Worm (Caenorhabditis elegans) whole organism, L2 larva: ENCODE results near the gene F47B7.2.
A peak's percentile ranks its signal among the peaks of the same experiment; 100 is the strongest.

Experiments used
- C34F6.9 ChIP-seq: fragments of 150-350 bp; optimal IDR thresholded peaks from 2 replicates; lab custom pipeline; 2014; ENCODE audit warnings: missing biosample characterization, missing genetic modification characterization
- F13H6.1 ChIP-seq: sonication (generic microtip); optimal IDR thresholded peaks from 2 replicates; lab custom pipeline; 2016; ENCODE audit warnings: missing genetic modification characterization, missing compliant biosample characterization
- R02D3.7 ChIP-seq: fragments of 150-350 bp; optimal IDR thresholded peaks from 2 replicates; lab custom pipeline; 2014; ENCODE audit warnings: missing biosample characterization, missing genetic modification characterization
- Y55F3AM.14 ChIP-seq: fragments of 200-800 bp; sonication (Bioruptor generic); optimal IDR thresholded peaks from 2 replicates; lab custom pipeline; 2018; ENCODE audit warnings: mild to moderate bottlenecking, missing genetic modification characterization, missing compliant biosample characterization
- alr-1 ChIP-seq: fragments of 150-350 bp; optimal IDR thresholded peaks from 2 replicates; lab custom pipeline; 2014; ENCODE audit warnings: missing biosample characterization, missing genetic modification characterization
- aly-2 ChIP-seq: fragments of 150-350 bp; optimal IDR thresholded peaks from 2 replicates; lab custom pipeline; 2014; ENCODE audit warnings: missing biosample characterization, missing genetic modification characterization
- ama-1 ChIP-seq: fragments of 150-350 bp; optimal IDR thresholded peaks from 2 replicates; lab custom pipeline; 2018; ENCODE audit warnings: inconsistent platforms
- blmp-1 ChIP-seq: sonication (generic microtip); optimal IDR thresholded peaks from 2 replicates; lab custom pipeline; 2017; ENCODE audit warnings: missing genetic modification characterization, mild to moderate bottlenecking, missing compliant biosample characterization, antibody characterized with exemption, moderate library complexity; ENCODE audit not compliant: insufficient read depth
- ceh-16 ChIP-seq: fragments of 150-350 bp; optimal IDR thresholded peaks from 2 replicates; lab custom pipeline; 2014; ENCODE audit warnings: missing biosample characterization, missing genetic modification characterization
- ceh-82 ChIP-seq: fragments of 150-350 bp; optimal IDR thresholded peaks from 2 replicates; lab custom pipeline; 2014; ENCODE audit warnings: missing biosample characterization, missing genetic modification characterization
- crh-2 ChIP-seq: sonication (generic microtip); optimal IDR thresholded peaks from 2 replicates; lab custom pipeline; 2017; ENCODE audit warnings: missing biosample characterization, missing genetic modification characterization
- dmd-4 ChIP-seq: sonication (generic microtip); optimal IDR thresholded peaks from 2 replicates; lab custom pipeline; 2017; ENCODE audit warnings: missing biosample characterization, missing genetic modification characterization
- egl-27 ChIP-seq: sonication (generic microtip); optimal IDR thresholded peaks from 3 replicates; lab custom pipeline; 2017; ENCODE audit warnings: missing biosample characterization, missing genetic modification reagents, missing genetic modification characterization
- elt-1 ChIP-seq: fragments of 150-350 bp; optimal IDR thresholded peaks from 2 replicates; lab custom pipeline; 2014; ENCODE audit warnings: missing biosample characterization, missing genetic modification characterization
- elt-3 ChIP-seq: sonication (generic microtip); optimal IDR thresholded peaks from 2 replicates; lab custom pipeline; 2017; ENCODE audit warnings: missing biosample characterization, missing genetic modification characterization
- gmeb-1 ChIP-seq: fragments of 150-350 bp; optimal IDR thresholded peaks from 2 replicates; lab custom pipeline; 2014; ENCODE audit warnings: missing biosample characterization, missing genetic modification characterization
- lin-13 ChIP-seq: fragments of 150-350 bp; optimal IDR thresholded peaks from 2 replicates; lab custom pipeline; 2014; ENCODE audit warnings: missing biosample characterization, missing genetic modification reagents, missing genetic modification characterization
- lin-39 ChIP-seq: fragments of 150-350 bp; optimal IDR thresholded peaks from 2 replicates; lab custom pipeline; 2014; ENCODE audit warnings: missing biosample characterization, missing genetic modification reagents, missing genetic modification characterization
- lsy-2 ChIP-seq, 2 experiments: fragments of 150-350 bp in 1 of 2; sonication (generic microtip) in 1 of 2; optimal IDR thresholded peaks; 2 replicates each; lab custom pipeline; 2014 to 2017; ENCODE audit warnings: missing biosample characterization in 2 of 2, missing genetic modification characterization in 2 of 2
- mab-5 ChIP-seq: fragments of 150-350 bp; optimal IDR thresholded peaks from 2 replicates; lab custom pipeline; 2014; ENCODE audit warnings: missing biosample characterization, missing genetic modification characterization
- mbf-1 ChIP-seq: sonication (generic microtip); optimal IDR thresholded peaks from 2 replicates; lab custom pipeline; 2017; ENCODE audit warnings: missing biosample characterization, missing genetic modification characterization
- mdl-1 ChIP-seq, 2 experiments: fragments of 150-350 bp in 1 of 2; sonication (generic microtip) in 1 of 2; optimal IDR thresholded peaks; 2 replicates each; lab custom pipeline; 2017; ENCODE audit warnings: missing biosample characterization in 2 of 2, missing genetic modification characterization in 2 of 2
- nhr-10 ChIP-seq: sonication (generic microtip); optimal IDR thresholded peaks from 2 replicates; lab custom pipeline; 2017; ENCODE audit warnings: missing biosample characterization, missing genetic modification characterization
- nhr-11 ChIP-seq: fragments of 150-350 bp; optimal IDR thresholded peaks from 2 replicates; lab custom pipeline; 2014; ENCODE audit warnings: missing biosample characterization, missing genetic modification characterization
- nhr-12 ChIP-seq: fragments of 150-350 bp; optimal IDR thresholded peaks from 2 replicates; lab custom pipeline; 2014; ENCODE audit warnings: missing biosample characterization, missing genetic modification characterization
- nhr-129 ChIP-seq: fragments of 150-350 bp; optimal IDR thresholded peaks from 2 replicates; lab custom pipeline; 2014; ENCODE audit warnings: missing biosample characterization, missing genetic modification characterization
- nhr-21 ChIP-seq: fragments of 150-350 bp; optimal IDR thresholded peaks from 2 replicates; lab custom pipeline; 2014; ENCODE audit warnings: missing biosample characterization, missing genetic modification characterization
- nhr-23 ChIP-seq: fragments of 150-350 bp; optimal IDR thresholded peaks from 2 replicates; lab custom pipeline; 2014; ENCODE audit warnings: missing biosample characterization, missing genetic modification reagents, missing genetic modification characterization
- nhr-237 ChIP-seq: fragments of 150-350 bp; optimal IDR thresholded peaks from 2 replicates; lab custom pipeline; 2014; ENCODE audit warnings: missing biosample characterization, missing genetic modification characterization
- peb-1 ChIP-seq: fragments of 150-350 bp; optimal IDR thresholded peaks from 2 replicates; lab custom pipeline; 2014; ENCODE audit warnings: missing biosample characterization, missing genetic modification characterization
- skn-1 ChIP-seq: sonication (generic microtip); optimal IDR thresholded peaks from 2 replicates; lab custom pipeline; 2017; ENCODE audit warnings: missing biosample characterization, missing genetic modification characterization
- sma-3 ChIP-seq: sonication (generic microtip); optimal IDR thresholded peaks from 2 replicates; lab custom pipeline; 2016; ENCODE audit warnings: missing genetic modification reagents, missing genetic modification characterization, missing compliant biosample characterization
- sma-9 ChIP-seq, 2 experiments: fragments of 150-350 bp in 1 of 2; sonication (generic microtip) in 1 of 2; optimal IDR thresholded peaks; 2 replicates each; lab custom pipeline; 2014 to 2016; ENCODE audit warnings: missing genetic modification characterization in 2 of 2, mild to moderate bottlenecking in 1 of 2, missing biosample characterization in 1 of 2, missing compliant biosample characterization in 1 of 2, missing genetic modification reagents in 1 of 2, moderate library complexity in 1 of 2
- snpc-4 ChIP-seq: fragments of 150-350 bp; optimal IDR thresholded peaks from 2 replicates; lab custom pipeline; 2014; ENCODE audit warnings: missing biosample characterization, missing genetic modification characterization
- unc-39 ChIP-seq: fragments of 150-350 bp; optimal IDR thresholded peaks from 2 replicates; lab custom pipeline; 2014; ENCODE audit warnings: missing biosample characterization, missing genetic modification characterization
- unc-55 ChIP-seq: fragments of 150-350 bp; sonication (generic microtip); optimal IDR thresholded peaks from 3 replicates; lab custom pipeline; 2014; ENCODE audit warnings: missing biosample characterization, missing genetic modification reagents, missing genetic modification characterization
- unc-62 ChIP-seq: fragments of 150-350 bp; optimal IDR thresholded peaks from 2 replicates; lab custom pipeline; 2014; ENCODE audit warnings: missing biosample characterization, missing genetic modification reagents, missing genetic modification characterization
- zag-1 ChIP-seq: fragments of 150-350 bp; optimal IDR thresholded peaks from 2 replicates; lab custom pipeline; 2014; ENCODE audit warnings: missing biosample characterization, missing genetic modification characterization
- ztf-1 ChIP-seq: fragments of 200-800 bp; sonication (Bioruptor generic); conservative IDR thresholded peaks from 2 replicates; pipeline ENCODE4 v1.3.6; 2022; ENCODE audit warnings: missing genetic modification characterization, missing compliant biosample characterization
- ztf-11 ChIP-seq: sonication (generic microtip); optimal IDR thresholded peaks from 2 replicates; lab custom pipeline; 2017; ENCODE audit warnings: missing biosample characterization, missing genetic modification characterization
- ztf-4 ChIP-seq: fragments of 150-350 bp; optimal IDR thresholded peaks from 2 replicates; lab custom pipeline; 2014; ENCODE audit warnings: missing biosample characterization, missing genetic modification characterization

The F47B7.2 gene

ce11 chrX:3773233-3773632, 671 bp downstream of the F47B7.2 start:
- TF ChIP-seq ama-1 (lab: Kevin White, UChicago) (no peak), blmp-1 (tag; lab: Kevin White, UChicago) (peak; percentile 32)

ce11 chrX:3781040-3781439, 8.5 kb downstream of the F47B7.2 start, which contains the start of gene marg-1:
TSS of gene marg-1 (minus strand) at chrX:3781140.
- TF ChIP-seq nhr-11 (tag; lab: Kevin White, UChicago) (no peak), sma-9 (GFP tag; optimal IDR thresholded peaks at IDR 0.05; lab: Kevin White, UChicago) (no peak), sma-9 (tag; optimal IDR thresholded peaks at IDR 0.05; lab: Kevin White, UChicago) (no peak), nhr-12 (no peak), R02D3.7 (no peak), Y55F3AM.14 (GFP tag; lab: Kevin White, UChicago) (no peak), crh-2 (tag; lab: Kevin White, UChicago) (no peak), ztf-4 (tag; lab: Kevin White, UChicago) (no peak), ceh-82 (tag; lab: Kevin White, UChicago) (no peak), ama-1 (lab: Kevin White, UChicago) (no peak), elt-3 (tag; lab: Kevin White, UChicago) (no peak), dmd-4 (no peak), blmp-1 (tag; lab: Kevin White, UChicago) (no peak)

ce11 chrX:3783659-3784058, 11.1 kb downstream of the F47B7.2 start:
- TF ChIP-seq ceh-82 (tag; lab: Kevin White, UChicago) (no peak), R02D3.7 (no peak), nhr-237 (no peak), egl-27 (tag; lab: Kevin White, UChicago) (no peak)

ce11 chrX:3785111-3785808, 12.7 kb downstream of the F47B7.2 start:
- TF ChIP-seq mab-5 (tag; lab: Kevin White, UChicago) = no peak
- TF ChIP-seq blmp-1 (tag; lab: Kevin White, UChicago) = peak; percentile 80
- peak; percentile 7 for TF ChIP-seq C34F6.9
- peak; percentile 42 for TF ChIP-seq nhr-129 (tag; lab: Kevin White, UChicago)
- no peak for TF ChIP-seq peb-1 (tag; lab: Kevin White, UChicago)
- peak; percentile 27 for TF ChIP-seq sma-3 (GFP tag; lab: Kevin White, UChicago)
- peak; percentile 18 for TF ChIP-seq sma-9 (GFP tag; optimal IDR thresholded peaks at IDR 0.05; lab: Kevin White, UChicago)
- no peak for TF ChIP-seq sma-9 (tag; optimal IDR thresholded peaks at IDR 0.05; lab: Kevin White, UChicago)
- no peak for TF ChIP-seq R02D3.7

- TF ChIP-seq blmp-1 (tag; lab: Kevin White, UChicago) (peak; percentile 73), elt-1 (tag; lab: Kevin White, UChicago) (no peak), mdl-1 (tag; optimal IDR thresholded peaks at IDR 0.05; lab: Kevin White, UChicago) (peak; percentile 31 to 46), ztf-1 (GFP tag; lab: Robert Waterston, UW) (no peak), lin-39 (tag; lab: Kevin White, UChicago) (no peak), nhr-12 (no peak), nhr-10 (tag; lab: Kevin White, UChicago) (no peak), R02D3.7 (no peak), gmeb-1 (tag; lab: Kevin White, UChicago) (no peak), nhr-21 (peak; percentile 24), unc-39 (tag; lab: Kevin White, UChicago) (no peak), lsy-2 (tag; optimal IDR thresholded peaks at IDR 0.05; lab: Kevin White, UChicago) (peak in 1 of 2 experiments; percentile 27), lin-13 (peak; percentile 43), nhr-129 (tag; lab: Kevin White, UChicago) (peak; percentile 74), ceh-16 (tag; lab: Kevin White, UChicago) (peak; percentile 91), egl-27 (tag; lab: Kevin White, UChicago) (peak; percentile 40), sma-3 (GFP tag; lab: Kevin White, UChicago) (peak; percentile 51), skn-1 (tag; lab: Kevin White, UChicago) (no peak), F13H6.1 (tag; lab: Kevin White, UChicago) (peak; percentile 60), unc-62 (GFP tag; lab: Kevin White, UChicago) (no peak), aly-2 (tag; lab: Kevin White, UChicago) (no peak), zag-1 (tag; lab: Kevin White, UChicago) (no peak), ceh-82 (tag; lab: Kevin White, UChicago) (no peak), nhr-23 (tag; lab: Kevin White, UChicago) (peak; percentile 7), unc-55 (GFP tag; lab: Kevin White, UChicago) (no peak), nhr-11 (tag; lab: Kevin White, UChicago) (no peak), sma-9 (GFP tag; optimal IDR thresholded peaks at IDR 0.05; lab: Kevin White, UChicago) (no peak), sma-9 (tag; optimal IDR thresholded peaks at IDR 0.05; lab: Kevin White, UChicago) (no peak), alr-1 (tag; lab: Kevin White, UChicago) (no peak), snpc-4 (tag; lab: Kevin White, UChicago) (no peak), mbf-1 (no peak), elt-3 (tag; lab: Kevin White, UChicago) (no peak), ztf-11 (tag; lab: Kevin White, UChicago) (no peak)
Measured at ce11 chrX:3787431-3788076, 15.0 kb downstream of the F47B7.2 start, which contains the start of gene pmpl-1. TSS of gene pmpl-1 (plus strand) at chrX:3788026.
